Worm (Caenorhabditis elegans): ENCODE measurements around the gene srx-44.

DNA sequence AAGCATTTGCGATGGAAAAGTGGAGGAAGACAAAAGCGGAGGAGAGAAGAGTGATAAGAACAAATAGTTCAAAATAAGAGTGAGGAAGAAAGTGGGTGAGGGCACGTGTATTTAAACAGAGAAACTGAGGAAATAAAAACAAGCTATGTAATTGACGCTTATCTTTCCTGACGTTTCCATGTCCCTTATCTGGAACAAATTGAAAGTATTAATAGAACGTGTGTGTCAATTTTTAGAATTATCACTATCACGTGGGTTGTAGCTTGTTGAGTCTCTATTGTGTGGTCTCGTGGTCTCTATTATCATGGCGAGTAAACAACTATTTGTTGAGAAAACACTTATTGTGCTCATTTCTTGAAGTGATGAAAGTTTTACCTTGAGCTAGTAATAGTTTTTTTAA is 25.7 kb downstream of the srx-44 start, which contains the start of gene T10C6.15:
- TF ChIP-seq nhr-120 (GFP tag; IDR thresholded peaks at IDR 0.05), result no peak
- no peak for TF ChIP-seq lin-35 (GFP tag; optimal IDR thresholded peaks at IDR 0.05)
- TF ChIP-seq hlh-26 (GFP tag; conservative IDR thresholded peaks at IDR 0.05), result no peak
- TF ChIP-seq dpl-1 (GFP tag; optimal IDR thresholded peaks at IDR 0.05), result no peak
- TF ChIP-seq ama-1 (optimal IDR thresholded peaks at IDR 0.05), result no peak
- no peak for TF ChIP-seq ama-1 (GFP tag; optimal IDR thresholded peaks at IDR 0.05)
